Worm (Caenorhabditis elegans) whole organism, midembryonic: ENCODE results near the gene clec-207.

Experiments
- T22C8.4 ChIP-seq: fragments of 200-800 bp; sonication (Bioruptor generic); IDR thresholded peaks from 2 replicates; pipeline ENCODE4 v1.3.6; 2022; ENCODE audit warnings: missing genetic modification characterization, missing compliant biosample characterization
- cog-1 ChIP-seq: sonication (generic microtip); optimal IDR thresholded peaks from 2 replicates; lab custom pipeline; 2016; ENCODE audit warnings: missing genetic modification characterization, missing compliant biosample characterization
- klf-2 ChIP-seq: fragments of 200-800 bp; sonication (Bioruptor generic); conservative IDR thresholded peaks from 2 replicates; pipeline ENCODE4 v1.3.6; 2022; ENCODE audit warnings: missing genetic modification reagents, missing genetic modification characterization, missing compliant biosample characterization
- med-1 ChIP-seq: sonication (generic microtip); optimal IDR thresholded peaks from 2 replicates; lab custom pipeline; 2017; ENCODE audit warnings: missing genetic modification characterization, mild to moderate bottlenecking, missing compliant biosample characterization, antibody characterized with exemption, missing genetic modification reagents; ENCODE audit not compliant: insufficient read depth
- ref-1 ChIP-seq: fragments of 200-800 bp; sonication (Bioruptor generic); conservative IDR thresholded peaks from 2 replicates; pipeline ENCODE4 v1.3.6; 2022; ENCODE audit warnings: missing genetic modification reagents, missing genetic modification characterization, missing compliant biosample characterization
- ztf-23 ChIP-seq: fragments of 200-800 bp; sonication (Bioruptor generic); IDR thresholded peaks from 2 replicates; pipeline ENCODE4 v1.3.6; 2022; ENCODE audit warnings: missing genetic modification reagents, missing genetic modification characterization, missing compliant biosample characterization

- TF ChIP-seq ztf-23 (GFP tag; lab: Robert Waterston, UW), result no peak
- TF ChIP-seq klf-2 (GFP tag; lab: Robert Waterston, UW), result no peak
- no peak for TF ChIP-seq T22C8.4 (GFP tag; lab: Robert Waterston, UW)
- no peak for TF ChIP-seq ref-1
- TF ChIP-seq med-1 (GFP tag; lab: Kevin White, UChicago), result no peak
- no peak for TF ChIP-seq cog-1 (tag; lab: Kevin White, UChicago)
These were observed 28.5 kb upstream of the clec-207 start for ce11 chrV:2067419-2067818.
